Fruit fly (Drosophila melanogaster): ENCODE results near the gene betaNACtes2.
A peak's percentile ranks its signal among the peaks of the same experiment; 100 is the strongest.
"Not testable (repeated sequence)": the region's sequence is repeated elsewhere in the genome, so short reads cannot be mapped to it uniquely, and the experiment has no call there.

Gene betaNACtes2

dm6 chrX:14315483-14315882, at the start of gene betaNACtes2:
betaNACtes2 (minus strand) TSS chrX:14315583.
- TF ChIP-seq twi (tag; optimal IDR thresholded peaks at IDR 0.05); CG4328 (GFP tag; optimal IDR thresholded peaks at IDR 0.05); Mes4 (GFP tag; optimal IDR thresholded peaks at IDR 0.05): not testable (repeated sequence)

dm6 chrX:14332243-14332642, 16.9 kb upstream of the betaNACtes2 start:
- TF ChIP-seq fd102C (GFP tag; optimal IDR thresholded peaks at IDR 0.05) (no peak), CG2199 (GFP tag; IDR thresholded peaks at IDR 0.05) (no peak), CG30403 (GFP tag; optimal IDR thresholded peaks at IDR 0.05) (no peak), Scr (GFP tag; IDR thresholded peaks at IDR 0.05; ENCODE audit: partially characterized antibody) (no peak), CG7839 (tag; optimal IDR thresholded peaks at IDR 0.05) (peak; percentile 33), CG33557 (GFP tag; optimal IDR thresholded peaks at IDR 0.05) (no peak), Oli (tag; optimal IDR thresholded peaks at IDR 0.05) (no peak), row (GFP tag; IDR thresholded peaks at IDR 0.05) (0 out of 3 replicates have a peak, but pooled peaks have one; percentile 33), GATAe (GFP tag; conservative IDR thresholded peaks at IDR 0.05) (no peak), oc (tag; optimal IDR thresholded peaks at IDR 0.05) (no peak), bsh (GFP tag; optimal IDR thresholded peaks at IDR 0.05) (peak in 1 of 2 experiments; percentile 41), gsb (GFP tag; IDR thresholded peaks at IDR 0.05) (no peak), scrt (GFP tag; optimal IDR thresholded peaks at IDR 0.05) (no peak), CG8089 (GFP tag; optimal IDR thresholded peaks at IDR 0.05) (no peak), CG11247 (GFP tag; IDR thresholded peaks at IDR 0.05) (no peak), NC2α (GFP tag; optimal IDR thresholded peaks at IDR 0.05) (no peak), CG6689 (GFP tag; IDR thresholded peaks at IDR 0.05) (no peak), Mad (GFP tag; optimal IDR thresholded peaks at IDR 0.05) (no peak), ttk (GFP tag; IDR thresholded peaks at IDR 0.05) (no peak), CG34376 (GFP tag; optimal IDR thresholded peaks at IDR 0.05) (no peak), Rfx (GFP tag; IDR thresholded peaks at IDR 0.05) (peak; percentile 37), Mrtf (GFP tag; IDR thresholded peaks at IDR 0.05) (no peak), kay (GFP tag; optimal IDR thresholded peaks at IDR 0.05) (no peak), Taf1 (GFP tag; IDR thresholded peaks at IDR 0.05) (no peak), CG17359 (tag; optimal IDR thresholded peaks at IDR 0.05) (peak; percentile 28), hbn (GFP tag; IDR thresholded peaks at IDR 0.05; ENCODE audit: partially characterized antibody) (no peak), CG10267 (tag; optimal IDR thresholded peaks at IDR 0.05) (no peak), mam (GFP tag; optimal IDR thresholded peaks at IDR 0.05) (no peak), Hr51 (GFP tag; optimal IDR thresholded peaks at IDR 0.05) (peak in 1 of 2 experiments; percentile 5), CG2129 (GFP tag; IDR thresholded peaks at IDR 0.05; ENCODE audit: partially characterized antibody) (no peak), CG8290 (GFP tag; optimal IDR thresholded peaks at IDR 0.05) (no peak), CG8290 (tag; optimal IDR thresholded peaks at IDR 0.05) (peak in 1 of 2 experiments; percentile 58), CG14441 (GFP tag; IDR thresholded peaks at IDR 0.05) (0 out of 2 replicates have a peak, but pooled peaks have one; percentile 11), CG1024 (GFP tag; IDR thresholded peaks at IDR 0.05) (no peak), crp (GFP tag; optimal IDR thresholded peaks at IDR 0.05) (no peak), Antp (GFP tag; optimal IDR thresholded peaks at IDR 0.05) (no peak), zen (tag; optimal IDR thresholded peaks at IDR 0.05) (no peak), fd3F (GFP tag; optimal IDR thresholded peaks at IDR 0.05) (no peak), CG15269 (tag; optimal IDR thresholded peaks at IDR 0.05) (peak; percentile 3), trem (tag; optimal IDR thresholded peaks at IDR 0.05) (no peak), Awh (GFP tag; IDR thresholded peaks at IDR 0.05) (no peak), ash1 (GFP tag; optimal IDR thresholded peaks at IDR 0.05) (no peak), slp2 (GFP tag; optimal IDR thresholded peaks at IDR 0.05) (no peak), lab (GFP tag; optimal IDR thresholded peaks at IDR 0.05) (peak; percentile 40), CG2678 (tag; optimal IDR thresholded peaks at IDR 0.05) (peak; percentile 38), CG6175 (GFP tag; IDR thresholded peaks at IDR 0.05) (no peak)
